Worm (Caenorhabditis elegans): ENCODE measurements around the gene T24C12.3.

Gene T24C12.3

DNA sequence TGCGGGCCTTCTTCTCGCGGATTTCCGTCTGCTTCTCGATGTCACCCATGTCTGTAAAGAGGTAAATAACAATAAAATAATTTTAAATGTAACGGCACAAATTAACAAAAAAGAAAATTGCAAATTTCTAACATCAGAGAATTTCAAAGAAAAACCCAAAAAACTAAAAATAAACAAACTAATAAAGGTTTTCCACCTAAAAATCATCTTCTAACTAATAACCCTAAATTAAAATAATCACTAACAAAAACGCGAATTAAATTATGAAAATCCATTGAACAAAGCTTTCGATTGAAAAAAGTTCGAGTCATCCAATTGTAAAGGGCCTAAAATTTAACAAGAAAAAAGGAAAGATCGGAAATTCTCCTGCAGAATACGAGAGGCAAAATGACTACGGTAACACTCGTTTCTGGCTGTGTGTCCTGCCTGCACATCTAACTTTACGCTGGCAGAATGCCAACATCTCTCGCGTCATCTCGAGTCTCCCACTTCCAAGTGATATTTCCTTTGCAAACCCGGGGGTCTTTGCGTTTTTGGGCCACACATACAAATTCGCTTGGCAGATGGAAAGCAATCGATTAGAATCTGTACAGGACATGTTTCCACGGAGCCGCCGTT, 39.0 kb upstream of the T24C12.3 start, which contains the start of gene rpl-11.2 (continued):
- TF ChIP-seq hlh-30 (tag; optimal IDR thresholded peaks at IDR 0.05; ENCODE audit: insufficient read depth) (peak; percentile 94), lin-13 (GFP tag; optimal IDR thresholded peaks at IDR 0.05) (peak; percentile 95), daf-16 (GFP tag; optimal IDR thresholded peaks at IDR 0.05) (peak in 1 of 2 experiments; percentile 75), daf-16 (tag; optimal IDR thresholded peaks at IDR 0.05) (peak; percentile 85), mdt-29 (GFP tag; IDR thresholded peaks at IDR 0.05) (peak; percentile 48; the same call in 1 of the 2 replicates), mxl-3 (GFP tag; optimal IDR thresholded peaks at IDR 0.05) (peak; percentile 84), Y5F2A.4 (GFP tag; optimal IDR thresholded peaks at IDR 0.05) (no peak), Y75B8A.6 (GFP tag; IDR thresholded peaks at IDR 0.05) (peak; percentile 85), pqm-1 (tag; optimal IDR thresholded peaks at IDR 0.05) (peak; percentile 58), daf-8 (GFP tag; IDR thresholded peaks at IDR 0.05) (no peak), F37D6.2 (tag; optimal IDR thresholded peaks at IDR 0.05) (peak; percentile 92), mes-2 (tag; optimal IDR thresholded peaks at IDR 0.05; ENCODE audit: poor library complexity, severe bottlenecking) (peak; percentile 93), lir-3 (tag; optimal IDR thresholded peaks at IDR 0.05) (no peak), Y105C5A.15 (GFP tag; IDR thresholded peaks at IDR 0.05) (no peak), lin-1 (GFP tag; IDR thresholded peaks at IDR 0.05) (peak; percentile 83), hmg-1.1 (GFP tag; IDR thresholded peaks at IDR 0.05) (peak; percentile 94), nhr-6 (tag; optimal IDR thresholded peaks at IDR 0.05) (peak; percentile 98), nhr-11 (tag; optimal IDR thresholded peaks at IDR 0.05) (peak; percentile 99), D1046.2 (GFP tag; IDR thresholded peaks at IDR 0.05) (peak; percentile 100), madf-9 (GFP tag; conservative IDR thresholded peaks at IDR 0.05) (peak; percentile 84), Y48G9A.11 (GFP tag; IDR thresholded peaks at IDR 0.05) (no peak), nhr-28 (tag; optimal IDR thresholded peaks at IDR 0.05) (peak; percentile 89), T20F7.1 (GFP tag; optimal IDR thresholded peaks at IDR 0.05) (peak; percentile 86), dve-1 (tag; optimal IDR thresholded peaks at IDR 0.05; ENCODE audit: insufficient read depth) (peak; percentile 99), unc-130 (GFP tag; optimal IDR thresholded peaks at IDR 0.05) (no peak), rbr-2 (tag; optimal IDR thresholded peaks at IDR 0.05) (peak; percentile 97), nhr-237 (tag; optimal IDR thresholded peaks at IDR 0.05) (peak; percentile 18), ces-1 (GFP tag; optimal IDR thresholded peaks at IDR 0.05) (peak; percentile 73), vab-7 (GFP tag; IDR thresholded peaks at IDR 0.05) (no peak; the same call in none of the 2 replicates), nhr-10 (tag; optimal IDR thresholded peaks at IDR 0.05) (peak; percentile 66), ctbp-1 (GFP tag; IDR thresholded peaks at IDR 0.05) (peak; percentile 91), madf-5 (GFP tag; IDR thresholded peaks at IDR 0.05) (no peak), zip-11 (GFP tag; IDR thresholded peaks at IDR 0.05) (no peak), lin-29 (GFP tag; IDR thresholded peaks at IDR 0.05) (peak; percentile 57; the same call in 1 of the 2 replicates), jun-1 (tag; optimal IDR thresholded peaks at IDR 0.05) (peak; percentile 84), nhr-76 (tag; optimal IDR thresholded peaks at IDR 0.05) (no peak), egl-27 (tag; optimal IDR thresholded peaks at IDR 0.05) (no peak), dmd-9 (GFP tag; IDR thresholded peaks at IDR 0.05) (peak; percentile 65), cey-2 (tag; optimal IDR thresholded peaks at IDR 0.05; ENCODE audit: borderline replicate concordance, insufficient read depth) (no peak), duxl-1 (tag; optimal IDR thresholded peaks at IDR 0.05; ENCODE audit: poor library complexity) (peak; percentile 94), ZK337.2 (GFP tag; IDR thresholded peaks at IDR 0.05) (no peak), F26F4.8 (GFP tag; conservative IDR thresholded peaks at IDR 0.05) (no peak), gei-8 (GFP tag; optimal IDR thresholded peaks at IDR 0.05) (peak; percentile 18), lin-38 (GFP tag; IDR thresholded peaks at IDR 0.05) (peak; percentile 71), sdz-12 (GFP tag; optimal IDR thresholded peaks at IDR 0.05) (no peak), ceh-28 (tag; optimal IDR thresholded peaks at IDR 0.05) (peak; percentile 49), F49E8.2 (tag; optimal IDR thresholded peaks at IDR 0.05; ENCODE audit: borderline replicate concordance) (no peak), zfp-3 (GFP tag; conservative IDR thresholded peaks at IDR 0.05) (peak; percentile 71; the same call in 1 of the 2 replicates), snpc-1.2 (GFP tag; IDR thresholded peaks at IDR 0.05) (no peak)

Measured in whole organism, L4 larva.